Fruit fly (Drosophila melanogaster) whole organism, embryonic: Measurements from ENCODE around the gene RAF2.

Source experiments
- Atf6 ChIP-seq: fragments of 200-800 bp; sonication (Bioruptor generic); IDR thresholded peaks from 2 replicates; pipeline ENCODE4 v1.3.6; 2022; ENCODE audit warnings: missing biosample characterization, missing genetic modification characterization
- Bdp1 ChIP-seq: fragments of 200-800 bp; sonication (Bioruptor generic); optimal IDR thresholded peaks from 3 replicates; lab custom pipeline; 2016; ENCODE audit warnings: missing biosample characterization, missing genetic modification characterization
- Bgb ChIP-seq: fragments of 200-800 bp; sonication (Bioruptor generic); IDR thresholded peaks from 2 replicates; pipeline ENCODE4 v1.3.6; 2022; ENCODE audit warnings: missing biosample characterization, missing genetic modification characterization; ENCODE audit not compliant: partially characterized antibody
- CG10209 ChIP-seq: fragments of 200-800 bp; sonication (Bioruptor generic); optimal IDR thresholded peaks from 3 replicates; lab custom pipeline; 2017; ENCODE audit warnings: missing biosample characterization, mild to moderate bottlenecking, missing genetic modification characterization, missing genetic modification reagents
- CG10979 ChIP-seq: fragments of 200-800 bp; sonication (Bioruptor generic); optimal IDR thresholded peaks from 2 replicates; lab custom pipeline; 2018; ENCODE audit warnings: missing biosample characterization, mild to moderate bottlenecking, missing genetic modification characterization, moderate library complexity
- CG11695 ChIP-seq: fragments of 200-800 bp; sonication (Bioruptor generic); IDR thresholded peaks from 3 replicates; pipeline ENCODE4 v1.3.6; 2022; ENCODE audit warnings: missing biosample characterization, missing genetic modification characterization
- CG17361 ChIP-seq: fragments of 200-800 bp; sonication (Bioruptor generic); IDR thresholded peaks from 3 replicates; pipeline ENCODE4 v1.3.6; 2022; ENCODE audit warnings: missing biosample characterization, missing genetic modification characterization
- CG30020 ChIP-seq: fragments of 200-800 bp; optimal IDR thresholded peaks from 2 replicates; lab custom pipeline; 2019; ENCODE audit warnings: missing biosample characterization, mild to moderate bottlenecking, missing genetic modification characterization, moderate library complexity
- CG32532 ChIP-seq: fragments of 200-800 bp; sonication (Bioruptor generic); IDR thresholded peaks from 2 replicates; pipeline ENCODE4 v1.3.6; 2022; ENCODE audit warnings: missing biosample characterization, missing genetic modification characterization
- CG32767 ChIP-seq: fragments of 200-800 bp; sonication (Bioruptor generic); IDR thresholded peaks from 2 replicates; pipeline ENCODE4 v1.3.6; 2022; ENCODE audit warnings: missing biosample characterization, missing genetic modification characterization
- CG4360 ChIP-seq: fragments of 200-800 bp; sonication (Bioruptor generic); IDR thresholded peaks from 2 replicates; pipeline ENCODE4 v1.3.6; 2022; ENCODE audit warnings: missing biosample characterization, missing genetic modification characterization
- CG6254 ChIP-seq: fragments of 200-800 bp; sonication (Bioruptor generic); optimal IDR thresholded peaks from 3 replicates; lab custom pipeline; 2017; ENCODE audit warnings: mild to moderate bottlenecking, missing biosample characterization, missing genetic modification reagents, missing genetic modification characterization
- CG6813 ChIP-seq: fragments of 200-800 bp; sonication (Bioruptor generic); optimal IDR thresholded peaks from 2 replicates; lab custom pipeline; 2017; ENCODE audit warnings: missing biosample characterization, missing genetic modification characterization, mild to moderate bottlenecking, moderate library complexity, missing genetic modification reagents
- CG7745 ChIP-seq: fragments of 200-800 bp; sonication (Bioruptor generic); optimal IDR thresholded peaks from 2 replicates; lab custom pipeline; 2018; ENCODE audit warnings: missing biosample characterization, mild to moderate bottlenecking, missing genetic modification characterization, moderate library complexity
- CG8944 ChIP-seq: fragments of 200-800 bp; sonication (Bioruptor generic); optimal IDR thresholded peaks from 3 replicates; lab custom pipeline; 2016; ENCODE audit warnings: missing biosample characterization, missing genetic modification characterization
- CrebB ChIP-seq: fragments of 200-800 bp; sonication (Bioruptor generic); optimal IDR thresholded peaks from 3 replicates; lab custom pipeline; 2018; ENCODE audit warnings: missing biosample characterization, mild to moderate bottlenecking, missing genetic modification characterization
- Dfd ChIP-seq, 2 experiments: fragments of >200 bp; optimal IDR thresholded peaks; 2 replicates each; lab custom pipeline; 2017; ENCODE audit warnings: missing biosample characterization in 2 of 2, missing genetic modification characterization in 2 of 2
- Dll ChIP-seq: fragments of 200-800 bp; sonication (Bioruptor generic); IDR thresholded peaks from 4 replicates; pipeline ENCODE4 v1.3.6; 2022; ENCODE audit warnings: missing biosample characterization, missing genetic modification characterization; ENCODE audit not compliant: partially characterized antibody
- Dref ChIP-seq: fragments of 200-800 bp; sonication (Bioruptor generic); IDR thresholded peaks from 2 replicates; pipeline ENCODE4 v1.3.6; 2022; ENCODE audit warnings: missing biosample characterization, missing genetic modification characterization
- Drgx ChIP-seq: fragments of 200-800 bp; sonication (Bioruptor generic); IDR thresholded peaks from 2 replicates; pipeline ENCODE4 v1.3.6; 2022; ENCODE audit warnings: missing biosample characterization, missing genetic modification characterization
- Eip74EF ChIP-seq, 2 experiments: fragments of 200-800 bp in 1 of 2; fragments of >200 bp in 1 of 2; sonication (Bioruptor generic) in 1 of 2; optimal IDR thresholded peaks; 2 replicates each; lab custom pipeline; 2017 to 2019; ENCODE audit warnings: missing biosample characterization in 2 of 2, missing genetic modification characterization in 2 of 2, mild to moderate bottlenecking in 1 of 2, moderate library complexity in 1 of 2
- Fer2 ChIP-seq: fragments of 200-800 bp; sonication (Bioruptor generic); optimal IDR thresholded peaks from 2 replicates; lab custom pipeline; 2018; ENCODE audit warnings: missing biosample characterization, mild to moderate bottlenecking, missing genetic modification characterization, moderate library complexity
- Hr3 ChIP-seq: fragments of 200-800 bp; sonication (Bioruptor generic); optimal IDR thresholded peaks from 3 replicates; lab custom pipeline; 2016; ENCODE audit warnings: missing biosample characterization, missing genetic modification characterization
- Jarid2 ChIP-seq: fragments of 200-800 bp; sonication (Bioruptor generic); optimal IDR thresholded peaks from 3 replicates; lab custom pipeline; 2017; ENCODE audit warnings: mild to moderate bottlenecking, missing biosample characterization, missing genetic modification reagents, missing genetic modification characterization
- Max ChIP-seq: fragments of 200-800 bp; sonication (Bioruptor generic); optimal IDR thresholded peaks from 2 replicates; lab custom pipeline; 2016; ENCODE audit warnings: missing biosample characterization, mild to moderate bottlenecking, missing genetic modification characterization
- Mrtf ChIP-seq: fragments of 200-800 bp; sonication (Bioruptor generic); IDR thresholded peaks from 3 replicates; pipeline ENCODE4 v1.3.6; 2022; ENCODE audit warnings: missing biosample characterization, missing genetic modification characterization
- Oaz ChIP-seq: fragments of 200-800 bp; sonication (Bioruptor generic); IDR thresholded peaks from 2 replicates; pipeline ENCODE4 v1.3.6; 2022; ENCODE audit warnings: missing biosample characterization, missing genetic modification characterization
- Pdp1 ChIP-seq, 2 experiments: fragments of 200-800 bp; sonication (Bioruptor generic); optimal IDR thresholded peaks; 3 replicates each; lab custom pipeline; 2016; ENCODE audit warnings: missing biosample characterization in 2 of 2, missing genetic modification characterization in 2 of 2, mild to moderate bottlenecking in 1 of 2, moderate library complexity in 1 of 2
- Sox102F ChIP-seq: fragments of 200-800 bp; sonication (Bioruptor generic); optimal IDR thresholded peaks from 2 replicates; lab custom pipeline; 2018; ENCODE audit warnings: missing biosample characterization, mild to moderate bottlenecking, missing genetic modification characterization, moderate library complexity
- Trl ChIP-seq, 3 experiments: fragments of >200 bp in 2 of 3; fragments of 200-800 bp in 1 of 3; sonication (Bioruptor generic) in 1 of 3; optimal IDR thresholded peaks; 2 replicates in 1 of 3; 3 replicates in 2 of 3; lab custom pipeline; 2016 to 2017; ENCODE audit warnings: missing biosample characterization in 1 of 3, missing genetic modification characterization in 1 of 3
- YL-1 ChIP-seq: fragments of 200-800 bp; sonication (Bioruptor generic); optimal IDR thresholded peaks from 3 replicates; lab custom pipeline; 2017; ENCODE audit warnings: missing biosample characterization, mild to moderate bottlenecking, missing genetic modification characterization
- ara ChIP-seq: fragments of 200-800 bp; sonication (Bioruptor generic); IDR thresholded peaks from 2 replicates; pipeline ENCODE4 v1.3.6; 2022; ENCODE audit warnings: missing biosample characterization, missing genetic modification characterization
- bsh ChIP-seq, 2 experiments: fragments of 200-800 bp; sonication (Bioruptor generic); optimal IDR thresholded peaks; 2 replicates each; lab custom pipeline; 2017 to 2018; ENCODE audit warnings: mild to moderate bottlenecking in 2 of 2, missing biosample characterization in 2 of 2, missing genetic modification characterization in 2 of 2, moderate library complexity in 1 of 2
- btn ChIP-seq: fragments of 200-800 bp; sonication (Bioruptor generic); optimal IDR thresholded peaks from 2 replicates; lab custom pipeline; 2016; ENCODE audit warnings: missing biosample characterization, missing genetic modification characterization
- cg ChIP-seq: fragments of 200-800 bp; sonication (Bioruptor generic); optimal IDR thresholded peaks from 3 replicates; lab custom pipeline; 2019; ENCODE audit warnings: missing biosample characterization, mild to moderate bottlenecking, missing genetic modification characterization, moderate library complexity
- cwo ChIP-seq: fragments of 200-800 bp; sonication (Bioruptor generic); optimal IDR thresholded peaks from 3 replicates; lab custom pipeline; 2017; ENCODE audit warnings: missing biosample characterization, missing genetic modification characterization, mild to moderate bottlenecking, moderate library complexity, missing genetic modification reagents
- esg ChIP-seq: fragments of 200-800 bp; sonication (Bioruptor generic); conservative IDR thresholded peaks from 2 replicates; pipeline ENCODE4 v1.3.6; 2022; ENCODE audit warnings: missing biosample characterization, missing genetic modification characterization
- eyg ChIP-seq: fragments of 200-800 bp; sonication (Bioruptor generic); optimal IDR thresholded peaks from 3 replicates; lab custom pipeline; 2016; ENCODE audit warnings: missing biosample characterization, missing genetic modification characterization
- lbe ChIP-seq: fragments of 200-800 bp; sonication (Bioruptor generic); optimal IDR thresholded peaks from 2 replicates; lab custom pipeline; 2016; ENCODE audit warnings: missing biosample characterization, mild to moderate bottlenecking, missing genetic modification characterization
- mirr ChIP-seq: fragments of 200-800 bp; sonication (Bioruptor generic); optimal IDR thresholded peaks from 3 replicates; lab custom pipeline; 2018; ENCODE audit warnings: missing biosample characterization, mild to moderate bottlenecking, missing genetic modification characterization
- nerfin-1 ChIP-seq: fragments of 200-800 bp; sonication (Bioruptor generic); optimal IDR thresholded peaks from 3 replicates; lab custom pipeline; 2019; ENCODE audit warnings: missing biosample characterization, mild to moderate bottlenecking, missing genetic modification characterization, moderate library complexity
- sens ChIP-seq: fragments of 200-800 bp; sonication (Bioruptor generic); peaks from one replicate; lab custom pipeline; 2016; ENCODE audit warnings: missing biosample characterization, missing genetic modification characterization
- so ChIP-seq: fragments of 200-800 bp; sonication (Bioruptor generic); IDR thresholded peaks from 3 replicates; pipeline ENCODE4 v1.3.6; 2022; ENCODE audit warnings: missing biosample characterization, missing genetic modification characterization
- stc ChIP-seq: fragments of 200-800 bp; sonication (Bioruptor generic); IDR thresholded peaks from 2 replicates; pipeline ENCODE4 v1.3.6; 2022; ENCODE audit warnings: missing biosample characterization, missing genetic modification characterization
- sug ChIP-seq: fragments of 200-800 bp; optimal IDR thresholded peaks from 2 replicates; lab custom pipeline; 2019; ENCODE audit warnings: missing biosample characterization, mild to moderate bottlenecking, missing genetic modification characterization, moderate library complexity
- wor ChIP-seq: fragments of 200-800 bp; sonication (Bioruptor generic); IDR thresholded peaks from 2 replicates; pipeline ENCODE4 v1.3.6; 2022; ENCODE audit warnings: missing biosample characterization, missing genetic modification characterization

Gene RAF2

dm6 chr3L:16384145-16384705 is 1.9 kb upstream of the RAF2 start (continued):
- no peak for TF ChIP-seq Mrtf (GFP tag; lab: Robert Waterston, UW)
- TF ChIP-seq esg: no peak
- TF ChIP-seq Dref (GFP tag; lab: Robert Waterston, UW): peak; percentile 9; the same call in 1 of the 2 replicates
- no peak for TF ChIP-seq CG8944 (GFP tag; lab: Kevin White, UChicago)
- no peak for TF ChIP-seq Hr3

dm6 chr3L:16385252-16385879 is 761 bp upstream of the RAF2 start:
- TF ChIP-seq bsh (GFP tag; optimal IDR thresholded peaks at IDR 0.05; lab: Kevin White, UChicago): peak in 1 of 2 experiments; percentile 39
- TF ChIP-seq stc: no peak
- peak; percentile 48; the same call in 1 of the 2 replicates for TF ChIP-seq Bgb
- no peak for TF ChIP-seq CG11695 (GFP tag; lab: Robert Waterston, UW)
- TF ChIP-seq mirr (GFP tag; lab: Kevin White, UChicago): peak; percentile 37
- TF ChIP-seq sens (GFP tag; lab: Kevin White, UChicago): peak; percentile 43
- TF ChIP-seq Oaz (GFP tag; lab: Robert Waterston, UW): no peak
- peak in 1 of 2 experiments; percentile 2 for TF ChIP-seq Trl (optimal IDR thresholded peaks at IDR 0.05; lab: Kevin White, UChicago)
- no peak for TF ChIP-seq Trl (GFP tag; optimal IDR thresholded peaks at IDR 0.05; lab: Kevin White, UChicago)
- TF ChIP-seq cwo (GFP tag; lab: Kevin White, UChicago): peak; percentile 48
- TF ChIP-seq Fer2 (tag; lab: Kevin White, UChicago): no peak
- no peak for TF ChIP-seq Dfd (GFP tag; optimal IDR thresholded peaks at IDR 0.05; lab: Kevin White, UChicago)
- TF ChIP-seq Bdp1 (GFP tag; lab: Kevin White, UChicago): no peak
- TF ChIP-seq Jarid2 (GFP tag; lab: Kevin White, UChicago): no peak
- TF ChIP-seq ara (GFP tag; lab: Robert Waterston, UW): no peak
- peak; percentile 23 for TF ChIP-seq lbe (GFP tag; lab: Kevin White, UChicago)
- no peak for TF ChIP-seq Sox102F
- no peak for TF ChIP-seq Eip74EF (GFP tag; optimal IDR thresholded peaks at IDR 0.05; lab: Kevin White, UChicago)
- no peak for TF ChIP-seq CG10979 (tag; lab: Kevin White, UChicago)
- TF ChIP-seq CG17361 (GFP tag; lab: Robert Waterston, UW): no peak
- TF ChIP-seq CG7745 (tag; lab: Kevin White, UChicago): no peak
- TF ChIP-seq cg: peak; percentile 97
- TF ChIP-seq CG6813 (GFP tag; lab: Kevin White, UChicago): no peak
- no peak for TF ChIP-seq eyg (GFP tag; lab: Kevin White, UChicago)
- no peak for TF ChIP-seq CG32767 (GFP tag; lab: Robert Waterston, UW)
- 0 out of 2 replicates have a peak, but pooled peaks have one; percentile 19 for TF ChIP-seq CG4360
- TF ChIP-seq so: no peak
- TF ChIP-seq Max (GFP tag; lab: Kevin White, UChicago): no peak
- peak; percentile 63 for TF ChIP-seq YL-1 (GFP tag; lab: Kevin White, UChicago)
- peak; percentile 5 for TF ChIP-seq CG6254 (GFP tag; lab: Kevin White, UChicago)
- peak; percentile 17 for TF ChIP-seq nerfin-1
- 0 out of 4 replicates have a peak, but pooled peaks have one; percentile 34 for TF ChIP-seq Dll
- TF ChIP-seq CG30020 (tag; lab: Kevin White, UChicago): no peak
- TF ChIP-seq Drgx (GFP tag; lab: Robert Waterston, UW): peak; percentile 31; the same call in 1 of the 2 replicates
- 0 out of 2 replicates have a peak, but pooled peaks have one; percentile 30 for TF ChIP-seq Atf6 (GFP tag; lab: Robert Waterston, UW)
- TF ChIP-seq CG10209 (GFP tag; lab: Kevin White, UChicago): no peak
- peak; percentile 16 for TF ChIP-seq CrebB (tag; lab: Kevin White, UChicago)
- TF ChIP-seq Pdp1 (GFP tag; optimal IDR thresholded peaks at IDR 0.05; lab: Kevin White, UChicago): peak in 1 of 2 experiments; percentile 35
- no peak for TF ChIP-seq btn (GFP tag; lab: Kevin White, UChicago)
- TF ChIP-seq sug (tag; lab: Kevin White, UChicago): peak; percentile 67
- TF ChIP-seq wor (GFP tag; lab: Robert Waterston, UW): no peak
- 0 out of 2 replicates have a peak, but pooled peaks have one; percentile 10 for TF ChIP-seq CG32532 (GFP tag; lab: Robert Waterston, UW)
